Worm (Caenorhabditis elegans) whole organism, mixed stage, embryonic: Measurements from ENCODE around the gene cutl-2.

Experiments
- ceh-39 ChIP-seq: fragments of 150-350 bp; optimal IDR thresholded peaks from 2 replicates; lab custom pipeline; 2014; ENCODE audit warnings: missing biosample characterization, missing genetic modification characterization
- ceh-43 ChIP-seq: fragments of 200-800 bp; sonication (Bioruptor generic); optimal IDR thresholded peaks from 2 replicates; lab custom pipeline; 2018; ENCODE audit warnings: mild to moderate bottlenecking, missing genetic modification characterization, moderate library complexity, missing compliant biosample characterization
- nhr-237 ChIP-seq: fragments of 150-350 bp; optimal IDR thresholded peaks from 2 replicates; lab custom pipeline; 2014; ENCODE audit warnings: missing biosample characterization, missing genetic modification characterization
- nhr-28 ChIP-seq: fragments of 150-350 bp; optimal IDR thresholded peaks from 2 replicates; lab custom pipeline; 2014; ENCODE audit warnings: missing biosample characterization, missing genetic modification characterization
- nhr-76 ChIP-seq: sonication (generic microtip); optimal IDR thresholded peaks from 2 replicates; lab custom pipeline; 2017; ENCODE audit warnings: missing biosample characterization, missing genetic modification characterization
- pha-4 ChIP-seq: fragments of 150-350 bp; optimal IDR thresholded peaks from 2 replicates; lab custom pipeline; 2018; ENCODE audit warnings: missing biosample characterization, missing genetic modification reagents, missing genetic modification characterization
- ztf-11 ChIP-seq: fragments of 150-350 bp; optimal IDR thresholded peaks from 2 replicates; lab custom pipeline; 2014; ENCODE audit warnings: missing biosample characterization, missing genetic modification characterization

DNA sequence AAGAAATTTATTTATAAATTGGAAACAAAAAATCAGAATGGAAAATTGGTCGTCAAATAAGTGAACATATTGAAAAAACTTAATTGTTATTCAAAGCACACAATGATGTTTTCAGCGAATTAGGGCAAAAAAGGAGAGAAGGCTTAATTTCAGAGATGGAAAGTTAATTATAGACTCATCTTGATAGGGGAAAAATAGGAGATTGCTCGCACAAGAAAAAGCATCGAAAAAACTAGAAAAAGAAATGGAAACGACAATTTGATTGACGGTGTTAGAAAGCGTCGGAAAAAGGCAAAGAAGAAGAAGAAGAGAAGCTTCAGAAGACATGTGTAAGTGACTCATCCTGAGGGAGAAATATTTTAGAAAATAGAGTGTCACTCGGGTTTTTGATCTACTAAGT is 28.5 kb downstream of the cutl-2 start:
- TF ChIP-seq nhr-28 (no peak), nhr-76 (tag; lab: Kevin White, UChicago) (no peak), ceh-43 (GFP tag; lab: Kevin White, UChicago) (no peak), nhr-237 (tag; lab: Kevin White, UChicago) (no peak), ceh-39 (tag; lab: Kevin White, UChicago) (no peak), ztf-11 (tag; lab: Kevin White, UChicago) (no peak), pha-4 (tag; lab: Kevin White, UChicago) (no peak)
